Worm (Caenorhabditis elegans) whole organism, L4/young adult: Measurements from ENCODE around the gene F38B7.10.

Experiments used
- W03F9.2 ChIP-seq: fragments of 150-350 bp; optimal IDR thresholded peaks from 2 replicates; lab custom pipeline; 2014; ENCODE audit warnings: missing biosample characterization, missing genetic modification characterization
- dao-5 ChIP-seq: sonication (generic microtip); optimal IDR thresholded peaks from 2 replicates; lab custom pipeline; 2016; ENCODE audit warnings: missing genotype, missing genetic modification characterization, moderate library complexity, missing compliant biosample characterization
- him-1 ChIP-seq: sonication (generic microtip); optimal IDR thresholded peaks from 2 replicates; lab custom pipeline; 2016; ENCODE audit warnings: missing genotype, missing genetic modification reagents, missing genetic modification characterization, missing compliant biosample characterization

The F38B7.10 gene

ce11 chrV:11545227-11545626 lies at the start of gene F38B7.10:
Gene F38B7.10 (plus strand): TSS chrV:11545527.
- TF ChIP-seq dao-5 (tag; lab: Kevin White, UChicago) (no peak), him-1 (tag; lab: Kevin White, UChicago) (no peak), W03F9.2 (tag; lab: Kevin White, UChicago) (no peak)

DNA sequence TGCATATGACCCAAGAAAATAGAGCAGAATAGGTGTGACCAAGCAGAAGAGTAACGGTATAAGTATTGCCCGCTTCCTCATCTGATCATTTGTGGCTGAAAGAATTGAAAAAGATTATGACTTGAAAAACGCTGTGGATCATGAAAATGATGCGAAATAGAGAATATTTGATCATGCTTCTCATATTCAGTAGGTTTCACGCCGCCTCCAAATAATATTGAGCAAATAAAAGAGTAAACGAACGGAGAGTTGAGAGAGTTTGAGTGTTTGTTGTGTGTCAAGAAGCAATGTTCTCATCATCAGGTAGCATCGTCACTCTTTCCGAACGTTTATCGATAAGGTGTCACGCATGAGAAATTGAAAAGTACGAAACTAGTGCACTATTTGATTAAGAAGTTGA lies 49.0 kb upstream of the F38B7.10 start, which contains the start of gene htrl-1:
Gene htrl-1 (minus strand): TSS at position 101 of the 400 bp plus-strand sequence.
- TF ChIP-seq dao-5 (tag; lab: Kevin White, UChicago) (no peak), him-1 (tag; lab: Kevin White, UChicago) (no peak), W03F9.2 (tag; lab: Kevin White, UChicago) (no peak)

DNA sequence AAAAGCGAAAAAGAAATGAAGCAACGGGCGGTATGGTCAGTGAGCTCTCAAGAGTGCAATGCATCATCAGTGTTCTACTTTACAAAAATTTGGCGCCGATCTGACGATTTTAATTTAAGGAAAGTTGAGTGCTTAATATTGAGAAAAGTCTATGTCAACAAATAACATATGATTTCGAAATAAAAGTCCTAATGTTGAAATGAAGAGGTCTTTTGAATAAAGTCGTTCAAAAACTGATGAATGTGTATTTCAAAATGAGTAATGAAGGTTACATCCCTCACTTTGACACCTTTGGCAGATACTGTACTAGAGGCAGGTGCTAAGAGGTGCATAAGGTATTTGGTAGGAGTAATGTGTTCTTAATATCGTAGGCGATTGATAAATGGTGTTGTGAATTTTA lies 47.9 kb upstream of the F38B7.10 start:
- no peak for TF ChIP-seq W03F9.2 (tag; lab: Kevin White, UChicago)
- no peak for TF ChIP-seq dao-5 (tag; lab: Kevin White, UChicago)
- no peak for TF ChIP-seq him-1 (tag; lab: Kevin White, UChicago)

ce11 chrV:11499786-11500185 lies 45.5 kb upstream of the F38B7.10 start:
- no peak for TF ChIP-seq W03F9.2 (tag; lab: Kevin White, UChicago)
- TF ChIP-seq dao-5 (tag; lab: Kevin White, UChicago), result no peak
- TF ChIP-seq him-1 (tag; lab: Kevin White, UChicago), result no peak

ce11 chrV:11500980-11501379 lies 44.3 kb upstream of the F38B7.10 start:
- TF ChIP-seq him-1 (tag; lab: Kevin White, UChicago) (no peak), dao-5 (tag; lab: Kevin White, UChicago) (no peak), W03F9.2 (tag; lab: Kevin White, UChicago) (no peak)

DNA sequence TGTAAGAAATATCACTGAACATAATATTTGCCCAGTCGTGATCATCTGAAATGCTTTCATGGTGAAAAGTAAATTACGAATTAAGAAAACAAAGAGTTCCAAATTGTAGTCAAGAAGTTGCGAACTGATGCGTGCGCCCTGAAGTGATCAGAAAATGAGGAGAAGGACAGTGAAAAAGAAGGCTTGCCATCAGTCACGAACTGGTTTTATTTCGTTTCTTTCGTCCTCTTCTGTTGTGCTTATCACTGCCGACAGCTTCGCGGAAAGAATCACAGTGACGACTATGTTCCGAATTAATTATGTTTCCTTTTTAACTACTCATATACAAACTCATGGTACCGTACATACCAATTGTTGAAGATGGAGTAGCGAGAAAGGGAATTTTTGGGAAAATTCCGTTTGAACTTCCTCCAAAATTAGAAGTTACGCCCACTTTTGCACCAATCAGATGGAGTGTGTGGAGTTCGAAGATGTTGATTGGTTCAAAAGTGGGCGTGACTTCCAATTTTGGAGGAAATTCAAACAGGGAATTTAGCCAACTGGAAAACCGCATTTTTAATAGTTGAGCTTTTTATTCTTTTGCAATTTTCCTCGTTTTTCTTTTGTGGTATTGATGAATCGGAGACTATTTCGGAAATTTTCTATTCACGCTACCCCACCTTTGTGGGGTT lies 42.1 kb upstream of the F38B7.10 start, which contains the start of gene C55A6.12:
Gene C55A6.12 (minus strand): TSS at position 51 of the 671 bp plus-strand sequence.
- no peak for TF ChIP-seq him-1 (tag; lab: Kevin White, UChicago)
- TF ChIP-seq dao-5 (tag; lab: Kevin White, UChicago), result no peak
- TF ChIP-seq W03F9.2 (tag; lab: Kevin White, UChicago), result no peak

- peak; percentile 56 for TF ChIP-seq W03F9.2 (tag; lab: Kevin White, UChicago)
Measured at ce11 chrV:11504853-11505397, 40.4 kb upstream of the F38B7.10 start, which contains the start of the genes C55A6.1 and C55A6.10. Gene C55A6.1 (minus strand): TSS chrV:11504968. Gene C55A6.10 (plus strand): TSS chrV:11505347.

DNA sequence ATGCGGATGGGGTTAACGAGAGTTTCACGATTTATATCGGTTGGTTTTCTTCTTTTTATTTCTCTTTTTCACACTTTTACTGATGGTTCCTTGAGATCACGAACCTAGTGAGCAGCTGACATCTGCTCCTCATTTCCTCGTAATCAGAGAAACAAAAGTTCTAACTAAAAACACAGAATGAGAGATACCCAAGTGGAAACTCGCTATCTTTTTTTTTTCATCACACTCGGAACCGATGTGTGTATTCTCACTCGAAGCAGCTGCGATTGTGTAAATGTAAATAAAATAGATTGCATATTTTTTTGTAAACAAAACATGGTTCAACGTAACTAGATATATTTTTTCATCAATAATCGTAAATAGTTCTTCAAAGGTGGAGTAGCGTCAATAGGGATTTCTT lies 39.0 kb upstream of the F38B7.10 start:
- TF ChIP-seq W03F9.2 (tag; lab: Kevin White, UChicago), result no peak
- no peak for TF ChIP-seq him-1 (tag; lab: Kevin White, UChicago)
- TF ChIP-seq dao-5 (tag; lab: Kevin White, UChicago), result no peak

- no peak for TF ChIP-seq him-1 (tag; lab: Kevin White, UChicago)
- no peak for TF ChIP-seq W03F9.2 (tag; lab: Kevin White, UChicago)
- no peak for TF ChIP-seq dao-5 (tag; lab: Kevin White, UChicago)
Measured at ce11 chrV:11508773-11509172, 36.6 kb upstream of the F38B7.10 start, which contains the start of gene ttll-5. Gene ttll-5 (plus strand): TSS chrV:11509060.

DNA sequence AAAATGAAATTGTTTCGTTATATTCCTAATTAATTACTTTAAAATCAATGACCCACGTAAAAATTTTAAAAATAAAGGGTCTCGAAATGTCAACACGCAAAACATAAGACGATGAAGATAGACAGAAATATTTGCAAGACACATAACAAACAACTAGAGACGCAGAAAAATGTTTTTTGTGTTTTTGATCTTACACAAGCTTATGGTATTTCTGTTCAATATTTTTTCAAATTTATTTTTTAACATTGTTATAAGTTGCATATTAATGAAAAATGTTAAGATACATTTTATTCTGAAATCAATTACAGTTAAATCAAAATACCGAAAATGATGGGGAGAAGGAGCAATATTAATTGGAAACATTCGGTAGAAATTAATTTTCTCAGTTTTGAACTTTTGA lies 31.9 kb upstream of the F38B7.10 start, which contains the start of gene C55A6.3:
Gene C55A6.3 (minus strand): TSS at position 101 of the 400 bp plus-strand sequence.
- no peak for TF ChIP-seq W03F9.2 (tag; lab: Kevin White, UChicago)
- TF ChIP-seq dao-5 (tag; lab: Kevin White, UChicago), result no peak
- TF ChIP-seq him-1 (tag; lab: Kevin White, UChicago), result no peak

DNA sequence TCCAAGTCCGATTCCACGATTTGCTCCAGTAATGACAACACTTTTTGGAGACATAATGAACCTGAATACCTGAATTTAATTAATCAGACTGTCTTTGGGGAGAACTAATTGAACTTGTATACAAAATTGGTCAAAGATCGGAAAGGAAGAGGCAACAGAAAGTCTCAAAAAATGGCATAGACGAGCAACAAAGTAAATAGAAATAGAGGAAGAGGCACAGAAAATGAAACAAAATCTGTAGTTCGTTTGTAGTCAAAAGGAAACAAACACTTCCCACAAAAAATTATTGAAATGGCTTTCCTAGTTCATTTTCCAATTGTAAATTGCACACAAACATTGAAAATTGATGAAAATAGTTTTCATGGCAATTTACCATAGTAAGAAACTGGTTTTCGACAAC lies 30.6 kb upstream of the F38B7.10 start, which contains the start of gene C55A6.6:
Gene C55A6.6 (minus strand): TSS at position 61 of the 400 bp plus-strand sequence.
- TF ChIP-seq dao-5 (tag; lab: Kevin White, UChicago) (no peak), W03F9.2 (tag; lab: Kevin White, UChicago) (no peak), him-1 (tag; lab: Kevin White, UChicago) (no peak)

DNA sequence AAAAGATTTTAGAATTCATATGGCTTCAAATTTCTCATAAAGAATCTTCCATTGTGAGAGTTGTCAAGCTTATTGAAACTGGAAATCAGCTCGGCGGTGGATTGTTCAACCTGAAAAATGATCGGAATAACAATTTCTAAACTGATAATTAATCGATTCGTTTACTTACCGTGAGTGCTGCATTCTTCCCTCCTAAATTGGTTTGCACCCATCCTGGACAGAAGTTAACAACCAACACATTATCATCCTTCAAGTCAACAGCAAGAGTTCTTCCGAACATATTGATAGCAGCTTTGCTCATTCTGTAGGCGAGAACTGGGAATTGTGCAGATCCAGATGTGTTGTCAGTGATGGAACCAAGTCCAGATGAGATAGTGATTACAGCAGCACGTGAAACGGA lies 30.2 kb upstream of the F38B7.10 start:
- TF ChIP-seq him-1 (tag; lab: Kevin White, UChicago), result no peak
- no peak for TF ChIP-seq W03F9.2 (tag; lab: Kevin White, UChicago)
- TF ChIP-seq dao-5 (tag; lab: Kevin White, UChicago), result no peak

DNA sequence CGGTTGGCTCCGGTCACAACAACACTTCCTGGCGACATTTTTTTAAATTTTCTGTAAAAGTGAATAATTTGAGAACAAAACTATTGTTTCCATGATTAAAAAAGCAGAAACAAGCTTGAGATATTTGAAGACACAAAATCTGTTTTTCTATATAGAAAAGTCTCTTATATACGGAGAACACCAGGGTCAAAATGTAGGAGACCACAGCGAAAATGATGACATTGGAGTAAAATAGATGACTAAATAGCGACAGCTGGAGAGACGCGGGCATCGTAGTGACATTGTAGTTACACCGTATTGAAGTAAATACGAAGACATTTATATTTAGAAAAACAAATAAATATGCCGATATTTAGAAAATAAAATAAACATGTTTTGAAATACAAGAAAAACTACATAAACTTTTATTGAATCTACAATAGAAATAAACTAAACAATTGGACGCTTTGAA lies 29.2 kb upstream of the F38B7.10 start, which contains the start of gene sdz-8:
Gene sdz-8 (minus strand): TSS at position 51 of the 451 bp plus-strand sequence.
- TF ChIP-seq dao-5 (tag; lab: Kevin White, UChicago) (no peak), him-1 (tag; lab: Kevin White, UChicago) (no peak)
